Worm (Caenorhabditis elegans) whole organism, L4 larva: Measurements from ENCODE around the gene hda-6.

Experiments used
- F37D6.2 ChIP-seq: sonication (generic microtip); optimal IDR thresholded peaks from 2 replicates; lab custom pipeline; 2016; ENCODE audit warnings: mild to moderate bottlenecking, missing genetic modification characterization, missing compliant biosample characterization
- T20F7.1 ChIP-seq: fragments of 200-800 bp; sonication (Bioruptor generic); optimal IDR thresholded peaks from 2 replicates; lab custom pipeline; 2018; ENCODE audit warnings: mild to moderate bottlenecking, missing genetic modification characterization, missing compliant biosample characterization
- ama-1 ChIP-seq: fragments of 150-350 bp; optimal IDR thresholded peaks from 2 replicates; lab custom pipeline; 2014; ENCODE audit warnings: inconsistent platforms, mixed read lengths
- ceh-82 ChIP-seq: sonication (generic microtip); optimal IDR thresholded peaks from 2 replicates; lab custom pipeline; 2017; ENCODE audit warnings: missing biosample characterization, missing genetic modification characterization
- ces-1 ChIP-seq: fragments of 150-350 bp; sonication (generic microtip); optimal IDR thresholded peaks from 4 replicates; lab custom pipeline; 2014; ENCODE audit warnings: missing biosample characterization, missing genetic modification reagents, missing genetic modification characterization
- jun-1 ChIP-seq: fragments of 150-350 bp; optimal IDR thresholded peaks from 2 replicates; lab custom pipeline; 2014; ENCODE audit warnings: missing biosample characterization, missing genetic modification reagents, missing genetic modification characterization
- nhr-111 ChIP-seq: fragments of 200-800 bp; sonication (Bioruptor generic); optimal IDR thresholded peaks from 2 replicates; lab custom pipeline; 2018; ENCODE audit warnings: mild to moderate bottlenecking, missing genetic modification characterization, missing compliant biosample characterization
- pha-4 ChIP-seq, 2 experiments: fragments of 150-350 bp in 1 of 2; fragments of 200-800 bp in 1 of 2; sonication (Bioruptor generic) in 1 of 2; IDR thresholded peaks in 1 of 2; optimal IDR thresholded peaks in 1 of 2; 2 replicates each; pipeline versions ENCODE4 v1.3.6 to Lab custom; 2014 to 2022; ENCODE audit warnings: missing genetic modification characterization in 2 of 2, missing genetic modification reagents in 2 of 2, missing biosample characterization in 1 of 2, missing compliant biosample characterization in 1 of 2
- unc-39 ChIP-seq: sonication (generic microtip); optimal IDR thresholded peaks from 2 replicates; lab custom pipeline; 2017; ENCODE audit warnings: missing biosample characterization, missing genetic modification characterization

DNA sequence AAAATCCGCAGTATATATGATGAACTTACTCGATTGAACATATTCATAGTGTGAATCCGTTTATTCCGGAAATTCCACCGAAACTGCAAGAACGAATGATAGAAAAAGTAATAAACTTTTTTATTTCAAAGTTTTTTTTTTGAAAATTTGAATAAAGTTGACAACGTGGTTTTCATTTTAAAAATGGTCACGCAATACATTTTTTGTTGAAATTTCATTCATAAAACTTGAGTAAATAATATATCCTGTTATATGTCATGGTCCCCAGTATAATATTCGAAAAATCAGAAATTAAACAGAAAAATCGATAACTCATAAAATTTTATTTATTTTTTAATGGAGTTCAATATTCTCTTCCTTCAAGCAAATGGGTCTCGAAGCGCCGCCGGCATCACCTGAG, 47.0 kb upstream of the hda-6 start, which contains the start of gene ZK616.65:
- no peak for TF ChIP-seq jun-1 (tag; lab: Kevin White, UChicago)
- no peak for TF ChIP-seq nhr-111 (GFP tag; lab: Kevin White, UChicago)
- TF ChIP-seq ces-1 (GFP tag; lab: Kevin White, UChicago) = no peak
- no peak for TF ChIP-seq ama-1
- no peak for TF ChIP-seq unc-39
- TF ChIP-seq pha-4 (GFP tag; IDR thresholded peaks at IDR 0.05; lab: Robert Waterston, UW) = no peak
- no peak for TF ChIP-seq pha-4 (tag; optimal IDR thresholded peaks at IDR 0.05; lab: Kevin White, UChicago)
- TF ChIP-seq ceh-82 (tag; lab: Kevin White, UChicago) = no peak
- TF ChIP-seq T20F7.1 = no peak
- TF ChIP-seq F37D6.2 = no peak
